Worm (Caenorhabditis elegans) whole organism, L4 larva: ENCODE measurements around the gene W08F4.12.

Experiments
- F44E2.7 ChIP-seq: fragments of 200-800 bp; sonication (Bioruptor generic); IDR thresholded peaks from 2 replicates; pipeline ENCODE4 v2.1.2; 2022; ENCODE audit warnings: missing genetic modification characterization, missing compliant biosample characterization
- F49E8.2 ChIP-seq: sonication (generic microtip); optimal IDR thresholded peaks from 2 replicates; lab custom pipeline; 2016; ENCODE audit warnings: missing compliant biosample characterization, mild to moderate bottlenecking, missing genetic modification characterization, borderline replicate concordance
- Y48G9A.11 ChIP-seq: fragments of 200-800 bp; sonication (Bioruptor generic); IDR thresholded peaks from 2 replicates; pipeline ENCODE4 v1.3.6; 2022; ENCODE audit warnings: missing genetic modification reagents, missing genetic modification characterization, missing compliant biosample characterization
- aha-1 ChIP-seq: fragments of 150-350 bp; peaks from one replicate; lab custom pipeline; 2014; ENCODE audit warnings: missing biosample characterization, missing genetic modification characterization
- arid-1 ChIP-seq: fragments of 200-800 bp; sonication (Bioruptor generic); conservative IDR thresholded peaks from 2 replicates; pipeline ENCODE4 v1.3.6; 2022; ENCODE audit warnings: missing genetic modification reagents, missing genetic modification characterization, missing compliant biosample characterization
- ceh-28 ChIP-seq: fragments of 150-350 bp; optimal IDR thresholded peaks from 2 replicates; lab custom pipeline; 2014; ENCODE audit warnings: missing biosample characterization, missing genetic modification reagents, missing genetic modification characterization
- ceh-32 ChIP-seq: sonication (generic microtip); optimal IDR thresholded peaks from 2 replicates; lab custom pipeline; 2016; ENCODE audit warnings: mild to moderate bottlenecking, missing genetic modification characterization, missing compliant biosample characterization; ENCODE audit not compliant: poor library complexity
- ceh-62 ChIP-seq: sonication (generic microtip); optimal IDR thresholded peaks from 2 replicates; lab custom pipeline; 2017; ENCODE audit warnings: missing biosample characterization, missing genetic modification characterization
- ces-1 ChIP-seq: fragments of 150-350 bp; sonication (generic microtip); optimal IDR thresholded peaks from 4 replicates; lab custom pipeline; 2014; ENCODE audit warnings: missing biosample characterization, missing genetic modification reagents, missing genetic modification characterization
- dmd-8 ChIP-seq: fragments of 200-800 bp; sonication (Bioruptor generic); IDR thresholded peaks from 2 replicates; pipeline ENCODE4 v1.3.6; 2022; ENCODE audit warnings: missing genetic modification characterization, missing compliant biosample characterization
- dmd-9 ChIP-seq: fragments of 200-800 bp; sonication (Bioruptor generic); IDR thresholded peaks from 2 replicates; pipeline ENCODE4 v1.3.6; 2022; ENCODE audit warnings: missing genetic modification reagents, missing genetic modification characterization, missing compliant biosample characterization
- dpl-1 ChIP-seq: fragments of 150-350 bp; optimal IDR thresholded peaks from 2 replicates; lab custom pipeline; 2014; ENCODE audit warnings: missing biosample characterization, missing genetic modification reagents, missing genetic modification characterization
- dve-1 ChIP-seq: sonication (generic microtip); optimal IDR thresholded peaks from 2 replicates; lab custom pipeline; 2017; ENCODE audit warnings: antibody characterized with exemption, mild to moderate bottlenecking, missing genetic modification characterization, missing compliant biosample characterization; ENCODE audit not compliant: insufficient read depth
- egl-27 ChIP-seq: sonication (generic microtip); optimal IDR thresholded peaks from 3 replicates; lab custom pipeline; 2017; ENCODE audit warnings: missing biosample characterization, missing genetic modification reagents, missing genetic modification characterization
- egl-43 ChIP-seq: fragments of 200-800 bp; sonication (Bioruptor generic); IDR thresholded peaks from 2 replicates; pipeline ENCODE4 v1.3.6; 2022; ENCODE audit warnings: missing genetic modification reagents, missing genetic modification characterization, missing compliant biosample characterization
- fos-1 ChIP-seq: fragments of 150-350 bp; optimal IDR thresholded peaks from 2 replicates; lab custom pipeline; 2014; ENCODE audit warnings: missing biosample characterization, missing genetic modification characterization
- gei-8 ChIP-seq: fragments of 200-800 bp; sonication (Bioruptor generic); optimal IDR thresholded peaks from 2 replicates; lab custom pipeline; 2018; ENCODE audit warnings: mild to moderate bottlenecking, missing genetic modification characterization, missing compliant biosample characterization
- hmg-1.1 ChIP-seq: fragments of 200-800 bp; sonication (Bioruptor generic); IDR thresholded peaks from 2 replicates; pipeline ENCODE4 v1.3.6; 2022; ENCODE audit warnings: missing genetic modification reagents, missing genetic modification characterization, missing compliant biosample characterization
- jun-1 ChIP-seq: fragments of 150-350 bp; optimal IDR thresholded peaks from 2 replicates; lab custom pipeline; 2014; ENCODE audit warnings: missing biosample characterization, missing genetic modification reagents, missing genetic modification characterization
- lim-7 ChIP-seq: fragments of 200-800 bp; sonication (Bioruptor generic); IDR thresholded peaks from 2 replicates; pipeline ENCODE4 v1.3.6; 2022; ENCODE audit warnings: missing genetic modification characterization, missing compliant biosample characterization
- mdl-1 ChIP-seq, 2 experiments: fragments of 150-350 bp in 1 of 2; sonication (generic microtip) in 1 of 2; optimal IDR thresholded peaks; 2 replicates each; lab custom pipeline; 2014 to 2017; ENCODE audit warnings: missing biosample characterization in 2 of 2, missing genetic modification characterization in 2 of 2
- mxl-3 ChIP-seq: fragments of 200-800 bp; sonication (Bioruptor generic); optimal IDR thresholded peaks from 2 replicates; lab custom pipeline; 2018; ENCODE audit warnings: mild to moderate bottlenecking, missing genetic modification characterization, missing compliant biosample characterization
- nhr-11 ChIP-seq: fragments of 150-350 bp; optimal IDR thresholded peaks from 2 replicates; lab custom pipeline; 2014; ENCODE audit warnings: missing biosample characterization, missing genetic modification characterization
- nhr-28 ChIP-seq: fragments of 150-350 bp; optimal IDR thresholded peaks from 2 replicates; lab custom pipeline; 2014; ENCODE audit warnings: missing biosample characterization, missing genetic modification characterization
- nhr-41 ChIP-seq: fragments of 200-800 bp; sonication (Bioruptor generic); IDR thresholded peaks from 2 replicates; pipeline ENCODE4 v1.3.6; 2022; ENCODE audit warnings: missing genetic modification reagents, missing genetic modification characterization, missing compliant biosample characterization
- nhr-48 ChIP-seq: sonication (generic microtip); optimal IDR thresholded peaks from 2 replicates; lab custom pipeline; 2016; ENCODE audit warnings: mild to moderate bottlenecking, missing genetic modification characterization, missing compliant biosample characterization
- nhr-6 ChIP-seq: fragments of 150-350 bp; optimal IDR thresholded peaks from 2 replicates; lab custom pipeline; 2014; ENCODE audit warnings: missing biosample characterization, missing genetic modification characterization
- nhr-76 ChIP-seq: fragments of 150-350 bp; optimal IDR thresholded peaks from 2 replicates; lab custom pipeline; 2014; ENCODE audit warnings: missing biosample characterization, missing genetic modification characterization
- pha-4 ChIP-seq, 2 experiments: fragments of 150-350 bp in 1 of 2; fragments of 200-800 bp in 1 of 2; sonication (Bioruptor generic) in 1 of 2; IDR thresholded peaks in 1 of 2; optimal IDR thresholded peaks in 1 of 2; 2 replicates each; pipeline versions ENCODE4 v1.3.6 to Lab custom; 2014 to 2022; ENCODE audit warnings: missing genetic modification characterization in 2 of 2, missing genetic modification reagents in 2 of 2, missing biosample characterization in 1 of 2, missing compliant biosample characterization in 1 of 2
- rbr-2 ChIP-seq: sonication (generic microtip); optimal IDR thresholded peaks from 2 replicates; lab custom pipeline; 2016; ENCODE audit warnings: missing genotype, missing genetic modification characterization, missing compliant biosample characterization
- set-16 ChIP-seq: fragments of 200-800 bp; sonication (Bioruptor generic); IDR thresholded peaks from 2 replicates; pipeline ENCODE4 v1.3.6; 2022; ENCODE audit warnings: missing genetic modification reagents, missing genetic modification characterization, missing compliant biosample characterization
- skn-1 ChIP-seq: fragments of 150-350 bp; optimal IDR thresholded peaks from 2 replicates; lab custom pipeline; 2014; ENCODE audit warnings: missing biosample characterization, missing genetic modification characterization
- spr-3 ChIP-seq: fragments of 200-800 bp; sonication (Bioruptor generic); optimal IDR thresholded peaks from 2 replicates; lab custom pipeline; 2018; ENCODE audit warnings: mild to moderate bottlenecking, missing genetic modification characterization, missing compliant biosample characterization
- tag-97 ChIP-seq: fragments of 200-800 bp; sonication (Bioruptor generic); IDR thresholded peaks from 2 replicates; pipeline ENCODE4 v1.3.6; 2022; ENCODE audit warnings: missing genetic modification characterization, missing compliant biosample characterization
- unc-39 ChIP-seq: sonication (generic microtip); optimal IDR thresholded peaks from 2 replicates; lab custom pipeline; 2017; ENCODE audit warnings: missing biosample characterization, missing genetic modification characterization
- unc-62 ChIP-seq, 3 experiments: fragments of 150-350 bp in 1 of 3; sonication (generic microtip); optimal IDR thresholded peaks in 2 of 3; peaks in 1 of 3; 1 replicate in 1 of 3; 2 replicates in 2 of 3; lab custom pipeline; 2014 to 2017; ENCODE audit warnings: missing biosample characterization in 3 of 3, missing genetic modification characterization in 3 of 3, missing genetic modification reagents in 3 of 3, missing genotype in 1 of 3
- zag-1 ChIP-seq: fragments of 150-350 bp; optimal IDR thresholded peaks from 2 replicates; lab custom pipeline; 2014; ENCODE audit warnings: missing biosample characterization, missing genetic modification characterization
- zfp-2 ChIP-seq: sonication (generic microtip); optimal IDR thresholded peaks from 2 replicates; lab custom pipeline; 2016; ENCODE audit warnings: mild to moderate bottlenecking, missing genetic modification characterization, missing compliant biosample characterization

The W08F4.12 gene

DNA sequence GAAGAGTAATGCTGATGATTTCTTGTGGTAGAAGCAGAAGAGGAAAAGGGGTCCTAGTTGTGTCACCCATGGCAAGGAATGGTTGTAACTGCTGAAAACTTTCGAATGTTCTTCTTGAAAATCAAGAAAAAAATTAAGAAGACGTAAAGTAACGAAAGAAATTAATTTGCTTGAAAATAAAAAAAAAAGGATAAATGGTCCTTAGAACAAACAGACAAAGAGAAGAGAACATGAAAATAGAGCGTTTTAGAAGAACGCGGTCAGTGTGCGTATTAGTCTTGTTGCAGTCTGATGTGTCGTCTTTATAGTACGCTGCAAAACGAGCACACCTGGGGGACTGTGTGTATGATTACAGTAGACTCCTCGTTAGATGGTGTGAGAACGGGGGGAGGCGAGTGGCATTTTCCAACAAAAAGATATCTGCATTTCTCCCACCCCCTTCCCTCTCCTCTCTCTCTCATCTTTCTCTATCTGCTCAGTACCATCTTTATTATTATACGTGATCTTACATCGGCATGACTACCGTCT lies at the start of gene W08F4.12, which contains the start of gene W08F4.13:
Gene W08F4.12 (minus strand): TSS at position 101 of the 528 bp plus-strand sequence.
Gene W08F4.13 (plus strand): TSS at position 478 of the 528 bp plus-strand sequence.
- TF ChIP-seq mdl-1 (tag; optimal IDR thresholded peaks at IDR 0.05; lab: Kevin White, UChicago) = no peak
- TF ChIP-seq egl-27 (tag; lab: Kevin White, UChicago) = no peak
- no peak for TF ChIP-seq hmg-1.1 (GFP tag; lab: Robert Waterston, UW)
- no peak for TF ChIP-seq zfp-2 (tag; lab: Kevin White, UChicago)
- TF ChIP-seq arid-1 (GFP tag; lab: Robert Waterston, UW) = no peak
- no peak for TF ChIP-seq fos-1 (tag; lab: Kevin White, UChicago)

DNA sequence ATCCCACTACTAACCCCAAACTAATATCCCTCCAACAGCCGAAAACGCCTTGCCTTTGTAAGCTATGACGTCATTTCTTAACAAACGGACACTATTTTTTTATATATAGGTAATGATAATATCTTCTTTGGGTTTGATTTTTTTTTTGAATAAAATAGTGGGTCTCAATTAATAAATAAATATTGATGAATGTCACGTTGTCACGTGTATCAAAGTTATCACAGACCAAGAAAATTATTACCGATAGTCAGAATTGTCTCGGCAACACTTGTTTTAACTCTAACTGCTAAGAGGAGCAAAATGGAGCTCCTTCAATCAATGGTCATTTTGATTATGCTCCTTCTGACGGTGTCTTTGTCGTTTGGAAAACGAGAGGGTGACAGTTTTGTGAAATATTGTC lies 49.8 kb upstream of the W08F4.12 start, which contains the start of gene T04B8.1:
Gene T04B8.1 (plus strand): TSS at position 301 of the 400 bp plus-strand sequence.
- TF ChIP-seq F49E8.2 = no peak
- TF ChIP-seq aha-1 = peak; percentile 29

DNA sequence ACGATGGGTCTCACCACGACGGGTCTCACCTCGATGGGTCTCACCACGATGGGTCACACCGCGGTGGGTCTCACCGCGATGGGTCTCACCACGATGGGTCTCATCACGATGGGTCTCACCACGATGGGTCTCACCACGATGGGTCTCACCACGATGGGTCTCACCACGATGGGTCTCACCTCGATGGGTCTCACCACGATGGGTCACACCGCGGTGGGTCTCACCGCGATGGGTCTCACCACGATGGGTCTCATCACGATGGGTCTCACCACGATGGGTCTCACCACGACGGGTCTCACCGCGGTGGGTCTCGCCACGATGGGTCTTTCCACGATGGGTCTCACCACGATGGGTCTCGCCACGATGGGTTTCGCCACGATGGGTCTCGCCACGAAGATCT lies 48.9 kb upstream of the W08F4.12 start:
- TF ChIP-seq set-16 (GFP tag; lab: Robert Waterston, UW) = peak; percentile 81

DNA sequence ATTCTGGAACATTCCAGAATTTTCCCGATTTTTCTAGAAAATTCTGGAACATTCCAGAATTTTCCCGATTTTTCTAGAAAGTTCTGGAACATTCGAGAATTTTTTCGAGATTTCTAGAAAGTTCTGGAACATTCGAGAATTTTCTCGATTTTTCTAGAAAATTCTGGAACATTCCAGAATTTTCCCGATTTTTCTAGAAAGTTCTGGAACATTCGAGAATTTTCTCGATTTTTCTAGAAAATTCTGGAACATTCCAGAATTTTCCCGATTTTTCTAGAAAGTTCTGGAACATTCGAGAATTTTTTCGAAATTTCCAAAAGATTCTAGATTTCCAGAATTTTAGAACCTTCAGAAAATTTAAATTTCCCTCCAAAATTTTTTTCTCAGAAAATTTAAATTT lies 48.3 kb upstream of the W08F4.12 start:
- peak; percentile 48; the same call in 1 of the 2 replicates for TF ChIP-seq lim-7 (GFP tag; lab: Robert Waterston, UW)

DNA sequence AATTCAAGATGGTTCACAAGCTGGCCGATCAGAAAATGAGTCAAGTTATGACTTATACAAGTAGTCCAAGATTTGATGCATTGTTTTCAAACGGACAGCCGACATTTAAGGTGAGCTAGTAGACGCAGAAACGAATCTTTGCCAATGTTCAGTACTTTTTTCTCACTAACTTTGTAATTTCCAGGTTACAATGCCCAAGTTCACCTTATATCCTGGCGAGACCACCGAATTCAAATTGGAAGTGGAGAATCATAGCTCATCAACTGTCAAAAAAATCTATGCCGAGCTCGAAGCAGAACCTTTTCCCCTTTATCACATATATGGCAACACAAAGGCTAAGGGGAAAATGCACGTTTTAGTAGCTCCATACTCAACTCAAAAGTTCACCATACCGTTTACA lies 43.7 kb upstream of the W08F4.12 start:
- TF ChIP-seq gei-8 (no peak), unc-62 (GFP tag; optimal IDR thresholded peaks at IDR 0.05 in 1 of 2; lab: Kevin White, UChicago) (peak in 1 of 2 experiments; percentile 95), unc-62 (tag; optimal IDR thresholded peaks at IDR 0.05; lab: Kevin White, UChicago) (no peak)

DNA sequence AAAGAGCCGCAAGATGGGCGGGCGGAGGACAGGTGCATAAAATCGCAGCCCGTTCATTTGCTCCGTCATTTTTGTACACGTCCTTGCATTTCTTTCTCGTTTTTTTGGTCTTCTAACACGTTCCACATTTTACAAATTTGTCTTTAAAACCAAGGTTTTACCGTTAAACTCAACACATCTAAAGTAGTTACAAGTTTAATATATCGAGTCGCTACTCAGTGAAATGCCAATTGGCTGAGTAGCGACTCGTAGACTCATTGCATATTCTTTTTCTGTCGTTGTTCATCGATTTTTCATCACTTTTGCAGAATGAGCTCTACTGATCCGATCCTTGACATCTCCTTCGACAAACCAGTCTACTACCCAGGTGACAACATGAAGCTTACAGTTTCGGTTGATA lies 43.0 kb upstream of the W08F4.12 start, which contains the start of gene arrd-1:
Gene arrd-1 (plus strand): TSS at position 301 of the 400 bp plus-strand sequence.
- TF ChIP-seq zag-1 (tag; lab: Kevin White, UChicago) (no peak), ceh-32 (tag; lab: Kevin White, UChicago) (no peak)

DNA sequence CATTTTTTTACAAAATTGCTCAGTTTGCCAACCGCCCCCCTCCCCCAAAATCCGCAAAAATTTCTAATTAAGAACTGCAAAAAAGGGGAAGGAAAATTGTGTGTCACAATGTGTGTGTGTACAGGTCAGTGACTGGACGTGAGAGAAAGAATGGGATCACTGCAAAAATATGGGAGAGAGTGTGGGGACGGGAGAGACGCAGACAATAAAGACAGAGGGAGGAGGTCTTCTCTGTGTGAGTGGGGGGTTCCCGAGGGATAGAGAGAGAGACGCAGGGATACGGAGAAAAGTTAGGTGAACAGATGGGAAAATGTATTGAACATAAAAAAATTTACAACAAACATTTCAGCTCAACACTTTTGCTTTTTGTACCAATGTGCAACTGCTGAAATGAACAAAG lies 41.7 kb upstream of the W08F4.12 start:
- TF ChIP-seq tag-97 (GFP tag; lab: Robert Waterston, UW) = no peak
- TF ChIP-seq nhr-41 (GFP tag; lab: Robert Waterston, UW) = no peak
- TF ChIP-seq unc-39 (tag; lab: Kevin White, UChicago) = no peak
- peak; percentile 40 for TF ChIP-seq dve-1 (tag; lab: Kevin White, UChicago)
- 0 out of 2 replicates have a peak, but pooled peaks have one; percentile 38 for TF ChIP-seq hmg-1.1 (GFP tag; lab: Robert Waterston, UW)
- peak; percentile 3 for TF ChIP-seq dpl-1 (GFP tag; lab: Kevin White, UChicago)
- no peak for TF ChIP-seq dmd-9 (GFP tag; lab: Robert Waterston, UW)
- peak; percentile 50 for TF ChIP-seq mxl-3
- TF ChIP-seq pha-4 (GFP tag; IDR thresholded peaks at IDR 0.05; lab: Robert Waterston, UW) = no peak
- TF ChIP-seq pha-4 (tag; optimal IDR thresholded peaks at IDR 0.05; lab: Kevin White, UChicago) = peak; percentile 5
- TF ChIP-seq nhr-28 = peak; percentile 85
- TF ChIP-seq ceh-28 (tag; lab: Kevin White, UChicago) = no peak
- TF ChIP-seq spr-3 = no peak
- no peak for TF ChIP-seq lim-7 (GFP tag; lab: Robert Waterston, UW)
- TF ChIP-seq nhr-11 (tag; lab: Kevin White, UChicago) = no peak
- TF ChIP-seq nhr-76 = no peak
- TF ChIP-seq egl-43 (GFP tag; lab: Robert Waterston, UW) = no peak
- no peak for TF ChIP-seq ceh-62 (tag; lab: Kevin White, UChicago)
- peak in 1 of 2 experiments; percentile 5 for TF ChIP-seq unc-62 (GFP tag; optimal IDR thresholded peaks at IDR 0.05 in 1 of 2; lab: Kevin White, UChicago)
- TF ChIP-seq unc-62 (tag; optimal IDR thresholded peaks at IDR 0.05; lab: Kevin White, UChicago) = no peak
- TF ChIP-seq ces-1 = no peak
- TF ChIP-seq skn-1 (tag; lab: Kevin White, UChicago) = no peak
- no peak for TF ChIP-seq Y48G9A.11 (GFP tag; lab: Robert Waterston, UW)
- TF ChIP-seq dmd-8 (GFP tag; lab: Robert Waterston, UW) = no peak
- TF ChIP-seq rbr-2 (tag; lab: Kevin White, UChicago) = peak; percentile 34
- TF ChIP-seq ceh-32 (tag; lab: Kevin White, UChicago) = no peak
- TF ChIP-seq F44E2.7 = no peak
- no peak for TF ChIP-seq jun-1 (tag; lab: Kevin White, UChicago)
- no peak for TF ChIP-seq nhr-48 (tag; lab: Kevin White, UChicago)
- no peak for TF ChIP-seq nhr-6 (tag; lab: Kevin White, UChicago)
